Fruit fly (Drosophila melanogaster) whole organism, pupa: ENCODE results near the gene CG5104.
A peak's percentile ranks its signal among the peaks of the same experiment; 100 is the strongest.

Source experiments
- CG9948 ChIP-seq: fragments of 200-800 bp; sonication (Bioruptor generic); optimal IDR thresholded peaks from 2 replicates; lab custom pipeline; 2018; ENCODE audit warnings: missing biosample characterization, mild to moderate bottlenecking, missing genetic modification characterization, moderate library complexity
- EcR ChIP-seq: fragments of 200-800 bp; sonication (Bioruptor generic); optimal IDR thresholded peaks from 3 replicates; lab custom pipeline; 2019; ENCODE audit warnings: missing biosample characterization, missing genetic modification characterization, mild to moderate bottlenecking, moderate library complexity, missing genetic modification reagents
- Snoo ChIP-seq: fragments of 200-800 bp; sonication (Bioruptor generic); optimal IDR thresholded peaks from 3 replicates; lab custom pipeline; 2017; ENCODE audit warnings: missing biosample characterization, mild to moderate bottlenecking, missing genetic modification characterization, inconsistent platforms
- fd96Ca ChIP-seq: fragments of 200-800 bp; sonication (Bioruptor generic); IDR thresholded peaks from 3 replicates; pipeline ENCODE4 v1.3.6; 2022; ENCODE audit warnings: missing biosample characterization, missing genetic modification characterization
- gl ChIP-seq: fragments of 200-800 bp; sonication (Bioruptor generic); optimal IDR thresholded peaks from 2 replicates; lab custom pipeline; 2018; ENCODE audit warnings: missing biosample characterization, mild to moderate bottlenecking, missing genetic modification characterization

dm6 chr3L:20508136-20508635, 12.6 kb upstream of the CG5104 start:
- peak; percentile 90 for TF ChIP-seq fd96Ca (GFP tag; lab: Robert Waterston, UW)
- TF ChIP-seq gl (tag; lab: Kevin White, UChicago) = peak; percentile 75
- peak; percentile 59 for TF ChIP-seq EcR (GFP tag; lab: Kevin White, UChicago)
- TF ChIP-seq Snoo (tag; lab: Kevin White, UChicago) = peak; percentile 88
- TF ChIP-seq CG9948 = peak; percentile 87
